Worm (Caenorhabditis elegans): ENCODE data around the gene R02D5.24.

DNA sequence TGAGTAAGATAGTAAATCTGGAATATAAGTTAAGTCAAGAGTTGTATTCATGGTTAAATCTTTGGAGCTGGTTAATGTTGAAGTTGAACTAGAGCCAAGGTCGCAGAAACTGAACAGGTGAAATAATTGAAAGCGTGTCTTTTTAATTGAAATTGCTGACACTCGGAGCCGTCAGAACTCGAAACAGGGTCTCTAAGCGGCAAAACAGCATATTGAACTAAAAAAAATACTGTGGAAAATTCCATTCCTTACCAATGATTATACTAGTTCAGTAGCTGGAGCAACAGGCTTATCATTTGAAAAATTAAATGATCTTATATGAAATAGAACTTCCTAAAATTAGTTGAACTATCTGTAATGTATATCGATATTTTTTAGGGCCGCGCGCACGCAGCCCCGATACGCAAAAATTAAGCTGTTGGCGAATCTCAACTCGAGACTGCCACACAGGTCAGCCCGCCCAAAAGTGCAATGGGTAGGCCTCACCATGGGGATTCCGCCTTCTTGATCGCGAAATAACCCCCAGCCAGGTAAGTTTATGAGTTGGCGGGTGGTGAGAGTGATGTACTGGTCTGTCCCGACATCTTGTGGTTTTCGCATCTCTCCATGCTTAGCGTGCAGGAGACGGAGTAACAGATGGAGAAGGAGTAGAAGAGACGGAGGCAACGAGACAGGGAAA is 32.8 kb upstream of the R02D5.24 start, which contains the start of gene srz-97:
- no peak for TF ChIP-seq ceh-82 (tag; optimal IDR thresholded peaks at IDR 0.05)
- TF ChIP-seq unc-39 (tag; optimal IDR thresholded peaks at IDR 0.05): no peak
- no peak for TF ChIP-seq nhr-12 (tag; optimal IDR thresholded peaks at IDR 0.05)
- no peak for TF ChIP-seq ceh-9 (tag; optimal IDR thresholded peaks at IDR 0.05)
- TF ChIP-seq tbx-2 (tag; optimal IDR thresholded peaks at IDR 0.05): no peak
